Worm (Caenorhabditis elegans): ENCODE measurements around the gene jmjd-4.

jmjd-4 gene

ce11 chrIII:10380640-10381039 lies 46.8 kb upstream of the jmjd-4 start:
- TF ChIP-seq rnt-1 (tag; optimal IDR thresholded peaks at IDR 0.05) (no peak), tbx-7 (tag; optimal IDR thresholded peaks at IDR 0.05) (no peak), hlh-15 (tag; optimal IDR thresholded peaks at IDR 0.05) (no peak), ahr-1 (tag; optimal IDR thresholded peaks at IDR 0.05) (no peak), K02D7.2 (tag; optimal IDR thresholded peaks at IDR 0.05) (no peak), unc-86 (tag; optimal IDR thresholded peaks at IDR 0.05) (no peak), sox-4 (tag; optimal IDR thresholded peaks at IDR 0.05) (no peak), K09A11.1 (tag; optimal IDR thresholded peaks at IDR 0.05; ENCODE audit: insufficient read depth) (no peak), ceh-19 (GFP tag; optimal IDR thresholded peaks at IDR 0.05) (no peak), mec-3 (tag; optimal IDR thresholded peaks at IDR 0.05; ENCODE audit: borderline replicate concordance) (no peak), tbx-2 (tag; optimal IDR thresholded peaks at IDR 0.05) (peak; percentile 0), ref-2 (tag; optimal IDR thresholded peaks at IDR 0.05) (no peak), nfya-1 (tag; optimal IDR thresholded peaks at IDR 0.05) (peak; percentile 34), lin-11 (tag; optimal IDR thresholded peaks at IDR 0.05) (no peak), Y22D7AL.16 (tag; optimal IDR thresholded peaks at IDR 0.05) (no peak), hlh-30 (tag; optimal IDR thresholded peaks at IDR 0.05; ENCODE audit: insufficient read depth) (no peak), fkh-6 (tag; optimal IDR thresholded peaks at IDR 0.05) (no peak), sox-2 (GFP tag; IDR thresholded peaks at IDR 0.05) (no peak), C38D4.7 (GFP tag; optimal IDR thresholded peaks at IDR 0.05) (peak; percentile 5), pqm-1 (tag; optimal IDR thresholded peaks at IDR 0.05) (no peak), pag-3 (tag; optimal IDR thresholded peaks at IDR 0.05; ENCODE audit: borderline replicate concordance) (no peak), ceh-14 (tag; optimal IDR thresholded peaks at IDR 0.05) (no peak), sdc-2 (tag; optimal IDR thresholded peaks at IDR 0.05) (no peak), unc-42 (tag; optimal IDR thresholded peaks at IDR 0.05) (no peak), npax-4 (tag; optimal IDR thresholded peaks at IDR 0.05) (no peak)

- no peak for TF ChIP-seq hlh-15 (tag; optimal IDR thresholded peaks at IDR 0.05)
- no peak for TF ChIP-seq fkh-6 (tag; optimal IDR thresholded peaks at IDR 0.05)
- no peak for TF ChIP-seq hlh-6 (tag; optimal IDR thresholded peaks at IDR 0.05)
- TF ChIP-seq npax-4 (tag; optimal IDR thresholded peaks at IDR 0.05) = no peak
- no peak for TF ChIP-seq eyg-1 (tag; optimal IDR thresholded peaks at IDR 0.05)
- no peak for TF ChIP-seq ama-1 (optimal IDR thresholded peaks at IDR 0.05)
- TF ChIP-seq nfya-1 (tag; optimal IDR thresholded peaks at IDR 0.05) = no peak
- TF ChIP-seq zip-5 (tag; optimal IDR thresholded peaks at IDR 0.05) = no peak
- no peak for TF ChIP-seq nhr-11 (tag; optimal IDR thresholded peaks at IDR 0.05)
- no peak for TF ChIP-seq ets-4 (tag; optimal IDR thresholded peaks at IDR 0.05)
- TF ChIP-seq unc-3 (GFP tag; conservative IDR thresholded peaks at IDR 0.05) = no peak
- no peak for TF ChIP-seq unc-3 (tag; optimal IDR thresholded peaks at IDR 0.05)
- TF ChIP-seq ceh-6 (GFP tag; optimal IDR thresholded peaks at IDR 0.05) = no peak
- TF ChIP-seq pha-4 (tag; optimal IDR thresholded peaks at IDR 0.05) = no peak
- TF ChIP-seq sox-2 (GFP tag; IDR thresholded peaks at IDR 0.05) = no peak
- no peak for TF ChIP-seq hlh-13 (GFP tag; optimal IDR thresholded peaks at IDR 0.05)
- no peak for TF ChIP-seq ceh-14 (tag; optimal IDR thresholded peaks at IDR 0.05)
- TF ChIP-seq hlh-30 (tag; optimal IDR thresholded peaks at IDR 0.05; ENCODE audit: insufficient read depth) = no peak
- TF ChIP-seq ceh-18 (tag; optimal IDR thresholded peaks at IDR 0.05) = no peak
- TF ChIP-seq unc-86 (tag; optimal IDR thresholded peaks at IDR 0.05) = no peak
Observed at ce11 chrIII:10379632-10380031, 45.8 kb upstream of the jmjd-4 start.

ce11 chrIII:10378899-10379298 lies 45.1 kb upstream of the jmjd-4 start:
- TF ChIP-seq elt-2 (tag; optimal IDR thresholded peaks at IDR 0.05) = peak; percentile 38
- no peak for TF ChIP-seq hlh-8 (tag; optimal IDR thresholded peaks at IDR 0.05)
- no peak for TF ChIP-seq ceh-45 (GFP tag; IDR thresholded peaks at IDR 0.05)

Measured in whole organism, late embryonic.